Comparison of ENCODE assay signal across 2 worm cellular contexts in genomic region chrX:6256430-6256829, ce11.
TF ChIP-seq lines count a peak whose summit lies in the region.

No protein-coding gene starts in this region.

TF ChIP-seq in whole organism, L1 larva, 84 proteins besides CTCF, POLR2A, EP300 and RAD21 (continued from another document):
- TF ChIP-seq lin-35 (GFP tag; optimal IDR thresholded peaks at IDR 0.05; lab: Kevin White, UChicago) (peak in 1 of 2 experiments; percentile 32), xbp-1 (tag; optimal IDR thresholded peaks at IDR 0.05; lab: Kevin White, UChicago) (no peak), snu-23 (GFP tag; optimal IDR thresholded peaks at IDR 0.05; lab: Kevin White, UChicago) (peak; percentile 3), mdl-1 (tag; optimal IDR thresholded peaks at IDR 0.05; lab: Kevin White, UChicago) (peak in 1 of 2 experiments; percentile 60), isw-1 (GFP tag; IDR thresholded peaks at IDR 0.05; lab: Robert Waterston, UW) (no peak)

TF ChIP-seq in whole organism, L4 larva, 104 proteins besides CTCF, POLR2A, EP300 and RAD21 (continued from another document):
- TF ChIP-seq T20F7.1 (GFP tag; optimal IDR thresholded peaks at IDR 0.05; lab: Kevin White, UChicago) = no peak
- TF ChIP-seq nhr-111 (GFP tag; optimal IDR thresholded peaks at IDR 0.05; lab: Kevin White, UChicago) = no peak
- peak; percentile 74 for TF ChIP-seq dve-1 (tag; optimal IDR thresholded peaks at IDR 0.05; lab: Kevin White, UChicago; ENCODE audit: insufficient read depth)
- TF ChIP-seq ceh-44 (GFP tag; IDR thresholded peaks at IDR 0.05; lab: Robert Waterston, UW) = no peak
- no peak for TF ChIP-seq mep-1 (tag; optimal IDR thresholded peaks at IDR 0.05; lab: Kevin White, UChicago)
- no peak for TF ChIP-seq Y105C5A.15 (GFP tag; IDR thresholded peaks at IDR 0.05; lab: Robert Waterston, UW)
- 0 out of 2 replicates have a peak, but pooled peaks have one; percentile 35 for TF ChIP-seq tra-1 (GFP tag; IDR thresholded peaks at IDR 0.05; lab: Robert Waterston, UW)
- TF ChIP-seq attf-4 (tag; optimal IDR thresholded peaks at IDR 0.05; lab: Kevin White, UChicago) = no peak
- TF ChIP-seq mes-2 (tag; optimal IDR thresholded peaks at IDR 0.05; lab: Kevin White, UChicago; ENCODE audit: poor library complexity, severe bottlenecking) = peak; percentile 40
- no peak for TF ChIP-seq ztf-11 (tag; optimal IDR thresholded peaks at IDR 0.05; lab: Kevin White, UChicago)
- TF ChIP-seq D1046.2 (GFP tag; IDR thresholded peaks at IDR 0.05; lab: Robert Waterston, UW) = no peak
- no peak for TF ChIP-seq lin-38 (GFP tag; IDR thresholded peaks at IDR 0.05; lab: Robert Waterston, UW)
- TF ChIP-seq nhr-77 (tag; optimal IDR thresholded peaks at IDR 0.05; lab: Kevin White, UChicago) = peak; percentile 35
- TF ChIP-seq hmg-1.1 (GFP tag; IDR thresholded peaks at IDR 0.05; lab: Robert Waterston, UW) = no peak
- no peak for TF ChIP-seq Y5F2A.4 (GFP tag; optimal IDR thresholded peaks at IDR 0.05; lab: Kevin White, UChicago)
- TF ChIP-seq Y75B8A.6 (GFP tag; IDR thresholded peaks at IDR 0.05; lab: Robert Waterston, UW) = no peak
- TF ChIP-seq arid-1 (GFP tag; conservative IDR thresholded peaks at IDR 0.05; lab: Robert Waterston, UW) = no peak
- no peak for TF ChIP-seq zip-2 (tag; optimal IDR thresholded peaks at IDR 0.05; lab: Kevin White, UChicago)
- no peak for TF ChIP-seq lin-39 (tag; optimal IDR thresholded peaks at IDR 0.05; lab: Kevin White, UChicago)
- TF ChIP-seq dmd-6 (GFP tag; IDR thresholded peaks at IDR 0.05; lab: Robert Waterston, UW) = peak; percentile 80
- no peak for TF ChIP-seq ceh-82 (tag; optimal IDR thresholded peaks at IDR 0.05; lab: Kevin White, UChicago)
- no peak for TF ChIP-seq jun-1 (tag; optimal IDR thresholded peaks at IDR 0.05; lab: Kevin White, UChicago)
- TF ChIP-seq nhr-10 (tag; optimal IDR thresholded peaks at IDR 0.05; lab: Kevin White, UChicago) = no peak
- no peak for TF ChIP-seq nhr-6 (tag; optimal IDR thresholded peaks at IDR 0.05; lab: Kevin White, UChicago)
- no peak for TF ChIP-seq F10B5.3 (tag; optimal IDR thresholded peaks at IDR 0.05; lab: Kevin White, UChicago)
- TF ChIP-seq aly-2 (tag; optimal IDR thresholded peaks at IDR 0.05; lab: Kevin White, UChicago) = no peak
- TF ChIP-seq unc-62 (GFP tag; optimal IDR thresholded peaks at IDR 0.05 in 1 of 2; lab: Kevin White, UChicago) = peak in 1 of 2 experiments; percentile 56
- TF ChIP-seq unc-62 (tag; optimal IDR thresholded peaks at IDR 0.05; lab: Kevin White, UChicago) = no peak
- TF ChIP-seq T26A8.4 (GFP tag; IDR thresholded peaks at IDR 0.05; lab: Robert Waterston, UW) = 0 out of 2 replicates have a peak, but pooled peaks have one; percentile 14
- no peak for TF ChIP-seq snpc-1.2 (GFP tag; IDR thresholded peaks at IDR 0.05; lab: Robert Waterston, UW)
- no peak for TF ChIP-seq lir-3 (tag; optimal IDR thresholded peaks at IDR 0.05; lab: Kevin White, UChicago)
- TF ChIP-seq mdt-29 (GFP tag; IDR thresholded peaks at IDR 0.05; lab: Robert Waterston, UW) = 0 out of 2 replicates have a peak, but pooled peaks have one; percentile 14
- no peak for TF ChIP-seq nhr-41 (GFP tag; IDR thresholded peaks at IDR 0.05; lab: Robert Waterston, UW)
- peak; percentile 64 for TF ChIP-seq nhr-28 (tag; optimal IDR thresholded peaks at IDR 0.05; lab: Kevin White, UChicago)
- no peak for TF ChIP-seq madf-5 (GFP tag; IDR thresholded peaks at IDR 0.05; lab: Robert Waterston, UW)
- no peak for TF ChIP-seq unc-39 (tag; optimal IDR thresholded peaks at IDR 0.05; lab: Kevin White, UChicago)
- no peak for TF ChIP-seq spr-3 (GFP tag; optimal IDR thresholded peaks at IDR 0.05; lab: Kevin White, UChicago)
- TF ChIP-seq ZK546.5 (tag; optimal IDR thresholded peaks at IDR 0.05; lab: Kevin White, UChicago) = no peak
- no peak for TF ChIP-seq dpl-1 (GFP tag; optimal IDR thresholded peaks at IDR 0.05; lab: Kevin White, UChicago)
- TF ChIP-seq egl-43 (GFP tag; IDR thresholded peaks at IDR 0.05; lab: Robert Waterston, UW) = no peak
- TF ChIP-seq ctbp-1 (GFP tag; IDR thresholded peaks at IDR 0.05; lab: Robert Waterston, UW) = no peak
- no peak for TF ChIP-seq nhr-102 (tag; optimal IDR thresholded peaks at IDR 0.05; lab: Kevin White, UChicago)
- no peak for TF ChIP-seq nhr-11 (tag; optimal IDR thresholded peaks at IDR 0.05; lab: Kevin White, UChicago)
- peak; percentile 62 for TF ChIP-seq pqm-1 (tag; optimal IDR thresholded peaks at IDR 0.05; lab: Kevin White, UChicago)
- TF ChIP-seq lin-13 (GFP tag; optimal IDR thresholded peaks at IDR 0.05; lab: Kevin White, UChicago) = no peak
- no peak for TF ChIP-seq daf-19 (GFP tag; conservative IDR thresholded peaks at IDR 0.05; lab: Robert Waterston, UW)
- no peak for TF ChIP-seq fos-1 (tag; optimal IDR thresholded peaks at IDR 0.05; lab: Kevin White, UChicago)
- no peak for TF ChIP-seq skn-1 (tag; optimal IDR thresholded peaks at IDR 0.05; lab: Kevin White, UChicago)
- TF ChIP-seq pha-4 (GFP tag; IDR thresholded peaks at IDR 0.05; lab: Robert Waterston, UW) = no peak
- no peak for TF ChIP-seq pha-4 (tag; optimal IDR thresholded peaks at IDR 0.05; lab: Kevin White, UChicago)
- no peak for TF ChIP-seq Y48G9A.11 (GFP tag; IDR thresholded peaks at IDR 0.05; lab: Robert Waterston, UW)
- no peak for TF ChIP-seq sdz-12 (GFP tag; optimal IDR thresholded peaks at IDR 0.05; lab: Kevin White, UChicago)
- TF ChIP-seq aha-1 (tag; lab: Kevin White, UChicago) = peak; percentile 68
- TF ChIP-seq saeg-2 (GFP tag; IDR thresholded peaks at IDR 0.05; lab: Robert Waterston, UW) = no peak
- TF ChIP-seq php-3 (GFP tag; IDR thresholded peaks at IDR 0.05; lab: Robert Waterston, UW) = no peak
- TF ChIP-seq daf-16 (GFP tag; optimal IDR thresholded peaks at IDR 0.05; lab: Kevin White, UChicago) = no peak
- TF ChIP-seq daf-16 (tag; optimal IDR thresholded peaks at IDR 0.05; lab: Kevin White, UChicago) = peak; percentile 47
- TF ChIP-seq nhr-76 (tag; optimal IDR thresholded peaks at IDR 0.05; lab: Kevin White, UChicago) = no peak
- no peak for TF ChIP-seq dmd-9 (GFP tag; IDR thresholded peaks at IDR 0.05; lab: Robert Waterston, UW)
- TF ChIP-seq ceh-20 (GFP tag; IDR thresholded peaks at IDR 0.05; lab: Robert Waterston, UW) = no peak
- TF ChIP-seq ama-1 (optimal IDR thresholded peaks at IDR 0.05; lab: Kevin White, UChicago) = no peak
- no peak for TF ChIP-seq duxl-1 (tag; optimal IDR thresholded peaks at IDR 0.05; lab: Kevin White, UChicago; ENCODE audit: poor library complexity)
- no peak for TF ChIP-seq hif-1 (tag; optimal IDR thresholded peaks at IDR 0.05; lab: Kevin White, UChicago)
- TF ChIP-seq hlh-30 (tag; optimal IDR thresholded peaks at IDR 0.05; lab: Kevin White, UChicago; ENCODE audit: insufficient read depth) = peak; percentile 59
